Fruit fly (Drosophila melanogaster): ENCODE data around the gene Usp12-46.

Gene Usp12-46

DNA sequence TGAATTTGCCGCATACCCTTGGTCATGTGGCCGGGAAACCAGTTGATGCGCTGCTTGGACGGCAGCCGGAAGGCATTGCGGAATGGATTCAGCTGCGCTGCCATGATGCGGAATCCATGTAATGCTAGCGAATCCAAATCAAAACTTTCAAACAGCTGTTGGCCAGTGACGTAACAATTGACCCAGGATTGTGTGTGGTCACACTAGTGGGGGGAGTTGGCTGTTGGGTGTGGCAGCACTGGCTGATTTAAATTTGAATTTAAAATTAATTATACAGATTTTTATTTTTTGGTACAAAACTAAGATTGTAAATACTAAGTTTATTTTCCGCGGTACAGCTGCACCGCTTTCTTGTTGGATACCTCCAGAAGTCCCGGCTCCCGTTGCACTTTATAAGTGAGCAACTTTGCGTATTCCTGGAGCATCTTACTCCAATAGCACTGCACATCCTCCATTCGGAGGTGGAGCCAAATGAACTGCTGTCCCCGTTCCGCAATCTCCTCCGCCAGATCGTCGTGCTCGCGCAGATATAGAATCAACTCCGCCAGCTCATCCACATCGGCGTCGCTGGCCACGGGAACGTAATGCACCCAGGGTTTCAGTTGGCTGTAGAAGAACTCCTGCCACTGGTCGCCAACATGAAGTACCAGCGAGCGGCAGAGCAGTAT, 3.1 kb upstream of the Usp12-46 start, which contains the start of gene CG17141 (continued):
- no peak for TF ChIP-seq grau (tag; optimal IDR thresholded peaks at IDR 0.05)
- no peak for TF ChIP-seq repo (GFP tag; optimal IDR thresholded peaks at IDR 0.05)
- peak; percentile 69 for TF ChIP-seq Ets65A (GFP tag)
- no peak for TF ChIP-seq CG13123 (GFP tag; optimal IDR thresholded peaks at IDR 0.05)
- TF ChIP-seq CG10543 (GFP tag; optimal IDR thresholded peaks at IDR 0.05), result no peak
- peak; percentile 55 for TF ChIP-seq HmgZ (tag; optimal IDR thresholded peaks at IDR 0.05)
- TF ChIP-seq CG7357 (GFP tag; IDR thresholded peaks at IDR 0.05), result no peak
- TF ChIP-seq pita (GFP tag; optimal IDR thresholded peaks at IDR 0.05), result no peak
- no peak for TF ChIP-seq CG10147 (GFP tag; optimal IDR thresholded peaks at IDR 0.05)
- no peak for TF ChIP-seq CG12236 (GFP tag; optimal IDR thresholded peaks at IDR 0.05)
- TF ChIP-seq dpn (GFP tag; optimal IDR thresholded peaks at IDR 0.05), result no peak
- TF ChIP-seq unpg (GFP tag; optimal IDR thresholded peaks at IDR 0.05), result no peak
- TF ChIP-seq pho (GFP tag; optimal IDR thresholded peaks at IDR 0.05), result no peak
- TF ChIP-seq NK7.1 (GFP tag; optimal IDR thresholded peaks at IDR 0.05), result no peak
- TF ChIP-seq CG12071 (GFP tag; optimal IDR thresholded peaks at IDR 0.05), result no peak
- TF ChIP-seq jumu (GFP tag; optimal IDR thresholded peaks at IDR 0.05), result no peak
- no peak for TF ChIP-seq peb (GFP tag; IDR thresholded peaks at IDR 0.05)
- TF ChIP-seq CG17359 (tag; optimal IDR thresholded peaks at IDR 0.05), result no peak
- TF ChIP-seq Hr39 (optimal IDR thresholded peaks at IDR 0.05), result no peak
- TF ChIP-seq CG4328 (GFP tag; optimal IDR thresholded peaks at IDR 0.05), result no peak
- TF ChIP-seq CG15269 (tag; optimal IDR thresholded peaks at IDR 0.05), result no peak
- TF ChIP-seq caup (GFP tag; optimal IDR thresholded peaks at IDR 0.05; ENCODE audit: severe bottlenecking), result no peak
- no peak for TF ChIP-seq CG13624 (GFP tag; optimal IDR thresholded peaks at IDR 0.05)
- no peak for TF ChIP-seq Sox100B (GFP tag; optimal IDR thresholded peaks at IDR 0.05)
- TF ChIP-seq org-1 (GFP tag; optimal IDR thresholded peaks at IDR 0.05), result no peak
- peak; percentile 47 for TF ChIP-seq unc-4 (GFP tag; IDR thresholded peaks at IDR 0.05; ENCODE audit: partially characterized antibody)
- no peak for TF ChIP-seq wek (GFP tag; optimal IDR thresholded peaks at IDR 0.05)
- no peak for TF ChIP-seq Nf-YB (GFP tag; optimal IDR thresholded peaks at IDR 0.05)
- TF ChIP-seq D19B (GFP tag; optimal IDR thresholded peaks at IDR 0.05), result no peak
- TF ChIP-seq Atf-2 (GFP tag; optimal IDR thresholded peaks at IDR 0.05), result no peak
- TF ChIP-seq CG7745 (tag; optimal IDR thresholded peaks at IDR 0.05), result no peak
- TF ChIP-seq Abd-B (GFP tag; optimal IDR thresholded peaks at IDR 0.05), result no peak
- TF ChIP-seq CG18262 (tag; optimal IDR thresholded peaks at IDR 0.05), result no peak
- no peak for TF ChIP-seq PHDP (tag; optimal IDR thresholded peaks at IDR 0.05)
- no peak for TF ChIP-seq Dek (tag; optimal IDR thresholded peaks at IDR 0.05)
- no peak for TF ChIP-seq HLH3B (GFP tag; IDR thresholded peaks at IDR 0.05)
- TF ChIP-seq Drgx (GFP tag; IDR thresholded peaks at IDR 0.05), result no peak
- no peak for TF ChIP-seq klu (GFP tag; IDR thresholded peaks at IDR 0.05)
- no peak for TF ChIP-seq trh (GFP tag; optimal IDR thresholded peaks at IDR 0.05)

DNA sequence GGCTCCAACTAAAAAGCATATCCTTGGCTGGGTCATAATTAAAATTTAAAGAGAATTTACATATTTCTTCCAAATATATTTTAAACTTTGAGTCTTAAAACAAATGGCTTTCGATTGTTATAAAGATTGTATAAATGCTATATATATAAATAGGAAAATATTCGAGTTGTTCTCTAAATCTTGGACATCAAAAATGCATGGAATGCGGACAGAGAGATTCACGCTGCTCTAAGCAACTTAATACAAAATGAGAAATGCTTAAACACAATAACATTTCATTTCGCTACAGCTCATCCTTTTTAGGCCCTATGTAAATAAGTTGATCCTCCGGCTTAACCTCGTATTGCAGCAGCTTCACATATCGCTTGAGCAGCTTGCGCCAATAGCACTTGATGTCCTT, 1.7 kb upstream of the Usp12-46 start, which contains the start of gene CG31139:
CG31139 (minus strand) TSS at position 101 of the 400 bp plus-strand sequence.
- TF ChIP-seq nmo (GFP tag; optimal IDR thresholded peaks at IDR 0.05) (no peak), kay (GFP tag; optimal IDR thresholded peaks at IDR 0.05) (no peak), zen2 (GFP tag; IDR thresholded peaks at IDR 0.05; ENCODE audit: partially characterized antibody) (no peak), CG1602 (GFP tag; optimal IDR thresholded peaks at IDR 0.05) (no peak), Med (GFP tag) (peak; percentile 3)

Measured in whole organism, embryonic.